Worm (Caenorhabditis elegans) whole organism, mixed stage, embryonic: ENCODE measurements around the gene degl-1.
A peak's percentile ranks its signal among the peaks of the same experiment; 100 is the strongest.

Experiments
- M03D4.4 ChIP-seq: sonication (generic microtip); optimal IDR thresholded peaks from 2 replicates; lab custom pipeline; 2017; ENCODE audit warnings: mild to moderate bottlenecking, missing genetic modification characterization, missing compliant biosample characterization
- blmp-1 ChIP-seq: fragments of 150-350 bp; optimal IDR thresholded peaks from 2 replicates; lab custom pipeline; 2014; ENCODE audit warnings: missing biosample characterization, missing genetic modification characterization
- ceh-39 ChIP-seq: fragments of 150-350 bp; optimal IDR thresholded peaks from 2 replicates; lab custom pipeline; 2014; ENCODE audit warnings: missing biosample characterization, missing genetic modification characterization
- ceh-43 ChIP-seq: fragments of 200-800 bp; sonication (Bioruptor generic); optimal IDR thresholded peaks from 2 replicates; lab custom pipeline; 2018; ENCODE audit warnings: mild to moderate bottlenecking, missing genetic modification characterization, moderate library complexity, missing compliant biosample characterization
- ceh-83 ChIP-seq: fragments of 200-800 bp; sonication (Bioruptor generic); optimal IDR thresholded peaks from 2 replicates; lab custom pipeline; 2018; ENCODE audit warnings: mild to moderate bottlenecking, missing genetic modification characterization, missing compliant biosample characterization
- ces-1 ChIP-seq: fragments of 150-350 bp; optimal IDR thresholded peaks from 2 replicates; lab custom pipeline; 2014; ENCODE audit warnings: missing biosample characterization, missing genetic modification reagents, missing genetic modification characterization
- cnd-1 ChIP-seq: fragments of 200-800 bp; sonication (Bioruptor generic); optimal IDR thresholded peaks from 2 replicates; lab custom pipeline; 2018; ENCODE audit warnings: mild to moderate bottlenecking, missing genetic modification characterization, missing compliant biosample characterization
- drap-1 ChIP-seq: fragments of 200-800 bp; sonication (Bioruptor generic); optimal IDR thresholded peaks from 3 replicates; lab custom pipeline; 2018; ENCODE audit warnings: mild to moderate bottlenecking, missing genetic modification characterization, missing compliant biosample characterization
- elt-1 ChIP-seq: sonication (generic microtip); optimal IDR thresholded peaks from 2 replicates; lab custom pipeline; 2017; ENCODE audit warnings: missing genetic modification characterization, mild to moderate bottlenecking, missing compliant biosample characterization, antibody characterized with exemption, moderate library complexity, borderline replicate concordance; ENCODE audit not compliant: insufficient read depth
- flh-1 ChIP-seq: fragments of 200-800 bp; sonication (Bioruptor generic); optimal IDR thresholded peaks from 2 replicates; lab custom pipeline; 2018; ENCODE audit warnings: mild to moderate bottlenecking, missing genetic modification characterization, moderate library complexity, missing compliant biosample characterization
- ham-2 ChIP-seq: fragments of 200-800 bp; sonication (Bioruptor generic); optimal IDR thresholded peaks from 2 replicates; lab custom pipeline; 2018; ENCODE audit warnings: mild to moderate bottlenecking, missing genetic modification characterization, missing compliant biosample characterization
- lin-13 ChIP-seq: fragments of 150-350 bp; optimal IDR thresholded peaks from 2 replicates; lab custom pipeline; 2014; ENCODE audit warnings: missing biosample characterization, missing genetic modification characterization
- lsy-2 ChIP-seq: fragments of 150-350 bp; optimal IDR thresholded peaks from 2 replicates; lab custom pipeline; 2014; ENCODE audit warnings: missing biosample characterization, missing genetic modification characterization
- mep-1 ChIP-seq: fragments of 150-350 bp; optimal IDR thresholded peaks from 2 replicates; lab custom pipeline; 2017; ENCODE audit warnings: missing biosample characterization, missing genetic modification reagents, missing genetic modification characterization, inconsistent platforms
- mls-2 ChIP-seq: sonication (generic microtip); optimal IDR thresholded peaks from 2 replicates; lab custom pipeline; 2016; ENCODE audit warnings: mild to moderate bottlenecking, missing genetic modification characterization, moderate library complexity, missing compliant biosample characterization
- nhr-12 ChIP-seq: fragments of 150-350 bp; optimal IDR thresholded peaks from 2 replicates; lab custom pipeline; 2014; ENCODE audit warnings: missing biosample characterization, missing genetic modification characterization
- nhr-237 ChIP-seq: fragments of 150-350 bp; optimal IDR thresholded peaks from 2 replicates; lab custom pipeline; 2014; ENCODE audit warnings: missing biosample characterization, missing genetic modification characterization
- nhr-76 ChIP-seq: sonication (generic microtip); optimal IDR thresholded peaks from 2 replicates; lab custom pipeline; 2017; ENCODE audit warnings: missing biosample characterization, missing genetic modification characterization
- snpc-4 ChIP-seq: fragments of 150-350 bp; optimal IDR thresholded peaks from 2 replicates; lab custom pipeline; 2014; ENCODE audit warnings: missing biosample characterization, missing genetic modification characterization
- sptf-1 ChIP-seq: sonication (generic microtip); optimal IDR thresholded peaks from 2 replicates; lab custom pipeline; 2017; ENCODE audit warnings: mild to moderate bottlenecking, missing genetic modification characterization, moderate library complexity, missing compliant biosample characterization
- tbx-8 ChIP-seq: fragments of 200-800 bp; sonication (Bioruptor generic); optimal IDR thresholded peaks from 2 replicates; lab custom pipeline; 2018; ENCODE audit warnings: mild to moderate bottlenecking, missing genetic modification characterization, moderate library complexity, missing compliant biosample characterization
- unc-120 ChIP-seq: sonication (generic microtip); optimal IDR thresholded peaks from 2 replicates; lab custom pipeline; 2017; ENCODE audit warnings: missing genetic modification characterization, missing compliant biosample characterization; ENCODE audit not compliant: poor library complexity, severe bottlenecking
- zip-8 ChIP-seq: fragments of 150-350 bp; optimal IDR thresholded peaks from 2 replicates; lab custom pipeline; 2014; ENCODE audit warnings: missing biosample characterization, missing genetic modification characterization
- ztf-11 ChIP-seq: fragments of 150-350 bp; optimal IDR thresholded peaks from 2 replicates; lab custom pipeline; 2014; ENCODE audit warnings: missing biosample characterization, missing genetic modification characterization

The degl-1 gene

ce11 chrIV:14797354-14797753 is 26.1 kb upstream of the degl-1 start, which contains the start of the genes Y57G11C.1147 and nuo-3:
TSS of gene Y57G11C.1147 (minus strand) at chrIV:14797514.
TSS of gene nuo-3 (minus strand) at chrIV:14797544.
- TF ChIP-seq zip-8 (tag; lab: Kevin White, UChicago) = no peak
- TF ChIP-seq sptf-1 (tag; lab: Kevin White, UChicago) = no peak
- TF ChIP-seq M03D4.4 (tag; lab: Kevin White, UChicago) = no peak
- TF ChIP-seq nhr-76 = no peak
- TF ChIP-seq tbx-8 (GFP tag; lab: Kevin White, UChicago) = no peak
- TF ChIP-seq nhr-237 = no peak
- TF ChIP-seq cnd-1 (tag; lab: Kevin White, UChicago) = no peak
- no peak for TF ChIP-seq unc-120 (tag; lab: Kevin White, UChicago)
- TF ChIP-seq snpc-4 (tag; lab: Kevin White, UChicago) = no peak
- TF ChIP-seq elt-1 (tag; lab: Kevin White, UChicago) = no peak
- TF ChIP-seq lsy-2 (tag; lab: Kevin White, UChicago) = no peak
- no peak for TF ChIP-seq ces-1 (GFP tag; lab: Kevin White, UChicago)
- TF ChIP-seq ceh-43 (GFP tag; lab: Kevin White, UChicago) = no peak

ce11 chrIV:14795918-14796488 is 24.8 kb upstream of the degl-1 start, which contains the start of gene coq-3:
TSS of gene coq-3 (minus strand) at chrIV:14796324.
- no peak for TF ChIP-seq cnd-1 (tag; lab: Kevin White, UChicago)

- TF ChIP-seq ham-2 (GFP tag; lab: Kevin White, UChicago) = peak; percentile 48
- peak; percentile 44 for TF ChIP-seq mls-2 (tag; lab: Kevin White, UChicago)
- TF ChIP-seq drap-1 (GFP tag; lab: Kevin White, UChicago) = no peak
- TF ChIP-seq ceh-43 (GFP tag; lab: Kevin White, UChicago) = peak; percentile 14
- TF ChIP-seq sptf-1 (tag; lab: Kevin White, UChicago) = peak; percentile 32
- peak; percentile 13 for TF ChIP-seq lin-13 (tag; lab: Kevin White, UChicago)
- peak; percentile 75 for TF ChIP-seq ceh-39 (tag; lab: Kevin White, UChicago)
- peak; percentile 14 for TF ChIP-seq ztf-11 (tag; lab: Kevin White, UChicago)
- peak; percentile 51 for TF ChIP-seq ces-1 (GFP tag; lab: Kevin White, UChicago)
- peak; percentile 94 for TF ChIP-seq blmp-1
- peak; percentile 6 for TF ChIP-seq mep-1 (tag; lab: Kevin White, UChicago)
- no peak for TF ChIP-seq zip-8 (tag; lab: Kevin White, UChicago)
- TF ChIP-seq snpc-4 (tag; lab: Kevin White, UChicago) = no peak
- TF ChIP-seq unc-120 (tag; lab: Kevin White, UChicago) = peak; percentile 43
- TF ChIP-seq nhr-237 = peak; percentile 1
- peak; percentile 41 for TF ChIP-seq lsy-2 (tag; lab: Kevin White, UChicago)
- TF ChIP-seq, all 35 proteins: peak for 13
Measured at ce11 chrIV:14793900-14794624, 22.8 kb upstream of the degl-1 start.

ce11 chrIV:14792602-14793232 is 21.5 kb upstream of the degl-1 start, which contains the start of gene gdi-1:
TSS of gene gdi-1 (minus strand) at chrIV:14792887.
- TF ChIP-seq nhr-12 (tag; lab: Kevin White, UChicago) (no peak), flh-1 (GFP tag; lab: Kevin White, UChicago) (no peak), ham-2 (GFP tag; lab: Kevin White, UChicago) (no peak), ceh-83 (GFP tag; lab: Kevin White, UChicago) (no peak)
- TF ChIP-seq, all 35 proteins: peak for 0

- no peak for TF ChIP-seq nhr-12 (tag; lab: Kevin White, UChicago)
- peak; percentile 16 for TF ChIP-seq ces-1 (GFP tag; lab: Kevin White, UChicago)
Measured at ce11 chrIV:14790579-14790978, 19.4 kb upstream of the degl-1 start.
